Worm (Caenorhabditis elegans) whole organism, mixed stage, embryonic: ENCODE measurements around the gene Y75B8A.19.

Experiments used
- ces-1 ChIP-seq: fragments of 150-350 bp; optimal IDR thresholded peaks from 2 replicates; lab custom pipeline; 2014; ENCODE audit warnings: missing biosample characterization, missing genetic modification reagents, missing genetic modification characterization
- mab-5 ChIP-seq: fragments of 150-350 bp; optimal IDR thresholded peaks from 2 replicates; lab custom pipeline; 2014; ENCODE audit warnings: missing biosample characterization, missing genetic modification characterization
- nhr-12 ChIP-seq: fragments of 150-350 bp; optimal IDR thresholded peaks from 2 replicates; lab custom pipeline; 2014; ENCODE audit warnings: missing biosample characterization, missing genetic modification characterization
- nhr-28 ChIP-seq: fragments of 150-350 bp; optimal IDR thresholded peaks from 2 replicates; lab custom pipeline; 2014; ENCODE audit warnings: missing biosample characterization, missing genetic modification characterization
- nhr-76 ChIP-seq: sonication (generic microtip); optimal IDR thresholded peaks from 2 replicates; lab custom pipeline; 2017; ENCODE audit warnings: missing biosample characterization, missing genetic modification characterization
- unc-62 ChIP-seq: fragments of 150-350 bp; optimal IDR thresholded peaks from 2 replicates; lab custom pipeline; 2014; ENCODE audit warnings: missing biosample characterization, missing genetic modification reagents, missing genetic modification characterization

DNA sequence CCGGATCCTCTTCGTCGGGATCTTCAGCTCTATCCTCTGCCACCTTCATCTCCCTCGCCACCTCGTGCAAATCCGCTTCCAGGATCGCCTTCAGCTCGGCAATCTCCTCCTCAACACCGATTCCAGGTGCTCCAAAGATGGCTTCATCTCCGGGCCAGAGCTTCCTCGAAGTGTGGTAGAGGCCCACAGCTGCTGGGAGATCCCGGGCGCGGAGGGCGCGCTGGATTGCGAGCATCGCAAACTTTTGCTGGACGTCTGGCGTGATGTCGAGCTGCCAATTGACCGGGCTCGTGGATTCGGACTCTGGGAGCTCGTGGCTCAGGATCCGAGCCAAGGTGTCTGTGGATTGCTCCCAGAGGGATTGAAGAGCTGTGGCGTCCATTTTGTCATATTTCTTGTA lies 19.1 kb downstream of the Y75B8A.19 start:
- TF ChIP-seq nhr-28 (tag; lab: Kevin White, UChicago) (no peak), mab-5 (no peak), nhr-76 (no peak), unc-62 (GFP tag; lab: Kevin White, UChicago) (no peak), ces-1 (GFP tag; lab: Kevin White, UChicago) (no peak), nhr-12 (tag; lab: Kevin White, UChicago) (no peak)
